Worm (Caenorhabditis elegans) whole organism, early embryonic: ENCODE data around the gene sri-66.

ENCODE experiments used
- B0310.2 ChIP-seq: sonication (generic microtip); optimal IDR thresholded peaks from 2 replicates; lab custom pipeline; 2016; ENCODE audit warnings: mild to moderate bottlenecking, missing genetic modification characterization, missing compliant biosample characterization
- F13C5.2 ChIP-seq: sonication (generic microtip); optimal IDR thresholded peaks from 2 replicates; lab custom pipeline; 2017; ENCODE audit warnings: mild to moderate bottlenecking, missing genetic modification characterization, inconsistent platforms, missing compliant biosample characterization
- aly-1 ChIP-seq: sonication (generic microtip); optimal IDR thresholded peaks from 2 replicates; lab custom pipeline; 2016; ENCODE audit warnings: missing genetic modification characterization, missing compliant biosample characterization
- ama-1 ChIP-seq: fragments of 150-350 bp; optimal IDR thresholded peaks from 2 replicates; lab custom pipeline; 2014
- ceh-13 ChIP-seq: fragments of 200-800 bp; sonication (Bioruptor generic); optimal IDR thresholded peaks from 2 replicates; lab custom pipeline; 2018; ENCODE audit warnings: mild to moderate bottlenecking, missing genetic modification characterization, missing compliant biosample characterization
- ceh-36 ChIP-seq: sonication (generic microtip); optimal IDR thresholded peaks from 2 replicates; lab custom pipeline; 2016; ENCODE audit warnings: missing genetic modification characterization, inconsistent platforms, missing compliant biosample characterization
- ets-7 ChIP-seq: sonication (generic microtip); optimal IDR thresholded peaks from 2 replicates; lab custom pipeline; 2016; ENCODE audit warnings: missing genotype, missing genetic modification characterization, missing compliant biosample characterization
- flt-1 ChIP-seq: fragments of 200-800 bp; sonication (Bioruptor generic); IDR thresholded peaks from 2 replicates; pipeline ENCODE4 v1.3.6; 2022; ENCODE audit warnings: missing genetic modification characterization, missing compliant biosample characterization
- hmbx-1 ChIP-seq: sonication (generic microtip); optimal IDR thresholded peaks from 2 replicates; lab custom pipeline; 2016; ENCODE audit warnings: mild to moderate bottlenecking, missing genetic modification characterization, missing compliant biosample characterization
- hmg-4 ChIP-seq: fragments of 200-800 bp; sonication (Bioruptor generic); optimal IDR thresholded peaks from 2 replicates; lab custom pipeline; 2018; ENCODE audit warnings: mild to moderate bottlenecking, missing genetic modification characterization, missing compliant biosample characterization
- hnd-1 ChIP-seq: sonication (generic microtip); optimal IDR thresholded peaks from 2 replicates; lab custom pipeline; 2016; ENCODE audit warnings: missing genetic modification characterization, missing compliant biosample characterization
- pes-1 ChIP-seq: fragments of 200-800 bp; sonication (Bioruptor generic); IDR thresholded peaks from 2 replicates; pipeline ENCODE4 v1.3.6; 2022; ENCODE audit warnings: missing genetic modification reagents, missing genetic modification characterization, missing compliant biosample characterization
- scrt-1 ChIP-seq: fragments of 200-800 bp; sonication (Bioruptor generic); IDR thresholded peaks from 2 replicates; pipeline ENCODE4 v1.3.6; 2022; ENCODE audit warnings: missing genetic modification characterization, missing compliant biosample characterization
- sea-1 ChIP-seq: fragments of 200-800 bp; sonication (Bioruptor generic); conservative IDR thresholded peaks from 2 replicates; pipeline ENCODE4 v1.3.6; 2022; ENCODE audit warnings: missing genetic modification characterization, missing compliant biosample characterization
- tbx-11 ChIP-seq: fragments of 200-800 bp; sonication (Bioruptor generic); IDR thresholded peaks from 2 replicates; pipeline ENCODE4 v1.3.6; 2022; ENCODE audit warnings: missing genetic modification characterization, missing compliant biosample characterization
- tbx-37 ChIP-seq: fragments of 200-800 bp; sonication (Bioruptor generic); conservative IDR thresholded peaks from 2 replicates; pipeline ENCODE4 v1.3.6; 2022; ENCODE audit warnings: missing genetic modification reagents, missing genetic modification characterization, missing compliant biosample characterization
- tra-4 ChIP-seq: sonication (generic microtip); optimal IDR thresholded peaks from 2 replicates; lab custom pipeline; 2017; ENCODE audit warnings: missing genetic modification characterization, missing compliant biosample characterization

sri-66 gene

ce11 chrV:17059987-17060386 lies at the start of gene sri-66:
sri-66 (plus strand) TSS chrV:17060287.
- no peak for TF ChIP-seq flt-1 (GFP tag; lab: Robert Waterston, UW)
- TF ChIP-seq tra-4: no peak
- TF ChIP-seq tbx-37 (GFP tag; lab: Robert Waterston, UW): no peak
- no peak for TF ChIP-seq ets-7
- TF ChIP-seq sea-1 (GFP tag; lab: Robert Waterston, UW): no peak
- TF ChIP-seq ceh-13 (GFP tag; lab: Kevin White, UChicago): no peak
- no peak for TF ChIP-seq hnd-1 (tag; lab: Kevin White, UChicago)
- no peak for TF ChIP-seq B0310.2 (tag; lab: Kevin White, UChicago)
- TF ChIP-seq ceh-36 (tag; lab: Kevin White, UChicago): no peak
- no peak for TF ChIP-seq tbx-11 (GFP tag; lab: Robert Waterston, UW)
- TF ChIP-seq aly-1 (tag; lab: Kevin White, UChicago): no peak
- no peak for TF ChIP-seq hmg-4 (GFP tag; lab: Kevin White, UChicago)
- no peak for TF ChIP-seq scrt-1 (GFP tag; lab: Robert Waterston, UW)
- TF ChIP-seq pes-1 (GFP tag; lab: Robert Waterston, UW): no peak
- no peak for TF ChIP-seq ama-1 (lab: Kevin White, UChicago)
- no peak for TF ChIP-seq F13C5.2

- TF ChIP-seq tbx-37 (GFP tag; lab: Robert Waterston, UW) (no peak), flt-1 (GFP tag; lab: Robert Waterston, UW) (no peak), F13C5.2 (no peak), pes-1 (GFP tag; lab: Robert Waterston, UW) (no peak), B0310.2 (tag; lab: Kevin White, UChicago) (no peak), scrt-1 (GFP tag; lab: Robert Waterston, UW) (no peak), aly-1 (tag; lab: Kevin White, UChicago) (no peak), sea-1 (GFP tag; lab: Robert Waterston, UW) (no peak), ets-7 (no peak), ama-1 (lab: Kevin White, UChicago) (no peak), tbx-11 (GFP tag; lab: Robert Waterston, UW) (no peak), hmg-4 (GFP tag; lab: Kevin White, UChicago) (no peak), tra-4 (no peak), hmbx-1 (tag; lab: Kevin White, UChicago) (no peak), hnd-1 (tag; lab: Kevin White, UChicago) (no peak), ceh-36 (tag; lab: Kevin White, UChicago) (no peak)
Observed at ce11 chrV:17013232-17013631, 46.9 kb upstream of the sri-66 start, which contains the start of gene clec-241. clec-241 (minus strand) TSS chrV:17013332.

ce11 chrV:17014050-17014449 lies 46.0 kb upstream of the sri-66 start, which contains the start of gene clc-13:
clc-13 (plus strand) TSS chrV:17014408.
- TF ChIP-seq pes-1 (GFP tag; lab: Robert Waterston, UW) (no peak), scrt-1 (GFP tag; lab: Robert Waterston, UW) (no peak), sea-1 (GFP tag; lab: Robert Waterston, UW) (no peak), tbx-11 (GFP tag; lab: Robert Waterston, UW) (no peak), ama-1 (lab: Kevin White, UChicago) (no peak), F13C5.2 (no peak), ets-7 (no peak), hmg-4 (GFP tag; lab: Kevin White, UChicago) (no peak), B0310.2 (tag; lab: Kevin White, UChicago) (no peak), aly-1 (tag; lab: Kevin White, UChicago) (no peak), ceh-13 (GFP tag; lab: Kevin White, UChicago) (no peak), ceh-36 (tag; lab: Kevin White, UChicago) (no peak), tra-4 (no peak), tbx-37 (GFP tag; lab: Robert Waterston, UW) (no peak)

ce11 chrV:17016787-17017186 lies 43.3 kb upstream of the sri-66 start, which contains the start of gene srh-97:
srh-97 (plus strand) TSS chrV:17017087.
- TF ChIP-seq hmbx-1 (tag; lab: Kevin White, UChicago): no peak
- no peak for TF ChIP-seq ceh-13 (GFP tag; lab: Kevin White, UChicago)
- TF ChIP-seq flt-1 (GFP tag; lab: Robert Waterston, UW): no peak
- TF ChIP-seq sea-1 (GFP tag; lab: Robert Waterston, UW): no peak
- no peak for TF ChIP-seq F13C5.2
- no peak for TF ChIP-seq tra-4
- no peak for TF ChIP-seq hmg-4 (GFP tag; lab: Kevin White, UChicago)
- no peak for TF ChIP-seq tbx-11 (GFP tag; lab: Robert Waterston, UW)
- TF ChIP-seq tbx-37 (GFP tag; lab: Robert Waterston, UW): no peak
- no peak for TF ChIP-seq hnd-1 (tag; lab: Kevin White, UChicago)
- TF ChIP-seq aly-1 (tag; lab: Kevin White, UChicago): no peak
- no peak for TF ChIP-seq B0310.2 (tag; lab: Kevin White, UChicago)
- TF ChIP-seq ceh-36 (tag; lab: Kevin White, UChicago): no peak
- TF ChIP-seq scrt-1 (GFP tag; lab: Robert Waterston, UW): no peak

- TF ChIP-seq hmbx-1 (tag; lab: Kevin White, UChicago): no peak
- no peak for TF ChIP-seq ets-7
- no peak for TF ChIP-seq tra-4
- no peak for TF ChIP-seq tbx-11 (GFP tag; lab: Robert Waterston, UW)
- no peak for TF ChIP-seq scrt-1 (GFP tag; lab: Robert Waterston, UW)
- no peak for TF ChIP-seq tbx-37 (GFP tag; lab: Robert Waterston, UW)
- TF ChIP-seq B0310.2 (tag; lab: Kevin White, UChicago): no peak
- TF ChIP-seq pes-1 (GFP tag; lab: Robert Waterston, UW): no peak
- no peak for TF ChIP-seq sea-1 (GFP tag; lab: Robert Waterston, UW)
- no peak for TF ChIP-seq ceh-36 (tag; lab: Kevin White, UChicago)
- TF ChIP-seq F13C5.2: no peak
- TF ChIP-seq hmg-4 (GFP tag; lab: Kevin White, UChicago): no peak
- no peak for TF ChIP-seq ceh-13 (GFP tag; lab: Kevin White, UChicago)
- no peak for TF ChIP-seq hnd-1 (tag; lab: Kevin White, UChicago)
- no peak for TF ChIP-seq ama-1 (lab: Kevin White, UChicago)
- TF ChIP-seq flt-1 (GFP tag; lab: Robert Waterston, UW): no peak
- TF ChIP-seq aly-1 (tag; lab: Kevin White, UChicago): no peak
Observed at ce11 chrV:17019690-17020089, 40.4 kb upstream of the sri-66 start, which contains the start of gene F49H6.17. F49H6.17 (plus strand) TSS chrV:17019990.

ce11 chrV:17021361-17021760 lies 38.7 kb upstream of the sri-66 start, which contains the start of gene F49H6.12:
F49H6.12 (minus strand) TSS chrV:17021461.
- no peak for TF ChIP-seq F13C5.2
